Worm (Caenorhabditis elegans) whole organism, L4 larva: ENCODE measurements around the gene twk-49.

Source experiments
- T26A8.4 ChIP-seq: fragments of 200-800 bp; sonication (Bioruptor generic); IDR thresholded peaks from 2 replicates; pipeline ENCODE4 v1.3.6; 2022; ENCODE audit warnings: missing genetic modification characterization, missing compliant biosample characterization
- Y105C5A.15 ChIP-seq: fragments of 200-800 bp; sonication (Bioruptor generic); IDR thresholded peaks from 2 replicates; pipeline ENCODE4 v1.3.6; 2022; ENCODE audit warnings: missing genetic modification characterization, missing compliant biosample characterization
- Y75B8A.6 ChIP-seq: fragments of 200-800 bp; sonication (Bioruptor generic); IDR thresholded peaks from 2 replicates; pipeline ENCODE4 v1.3.6; 2022; ENCODE audit warnings: missing genetic modification reagents, missing genetic modification characterization, missing compliant biosample characterization
- aha-1 ChIP-seq: fragments of 150-350 bp; peaks from one replicate; lab custom pipeline; 2014; ENCODE audit warnings: missing biosample characterization, missing genetic modification characterization
- aly-2 ChIP-seq: sonication (generic microtip); optimal IDR thresholded peaks from 2 replicates; lab custom pipeline; 2018; ENCODE audit warnings: missing biosample characterization, missing genetic modification characterization
- ceh-20 ChIP-seq: fragments of 200-800 bp; sonication (Bioruptor generic); IDR thresholded peaks from 2 replicates; pipeline ENCODE4 v1.3.6; 2022; ENCODE audit warnings: missing genetic modification reagents, missing genetic modification characterization, missing compliant biosample characterization
- daf-16 ChIP-seq, 3 experiments: sonication (generic microtip); optimal IDR thresholded peaks; 2 replicates each; lab custom pipeline; 2016 to 2017; ENCODE audit warnings: missing genetic modification characterization in 3 of 3, missing genetic modification reagents in 3 of 3, mild to moderate bottlenecking in 2 of 3, missing compliant biosample characterization in 2 of 3, missing biosample characterization in 1 of 3, moderate library complexity in 1 of 3
- dmd-6 ChIP-seq: fragments of 200-800 bp; sonication (Bioruptor generic); IDR thresholded peaks from 2 replicates; pipeline ENCODE4 v1.3.6; 2022; ENCODE audit warnings: missing genetic modification reagents, missing genetic modification characterization, missing compliant biosample characterization
- dmd-9 ChIP-seq: fragments of 200-800 bp; sonication (Bioruptor generic); IDR thresholded peaks from 2 replicates; pipeline ENCODE4 v1.3.6; 2022; ENCODE audit warnings: missing genetic modification reagents, missing genetic modification characterization, missing compliant biosample characterization
- dve-1 ChIP-seq: sonication (generic microtip); optimal IDR thresholded peaks from 2 replicates; lab custom pipeline; 2017; ENCODE audit warnings: antibody characterized with exemption, mild to moderate bottlenecking, missing genetic modification characterization, missing compliant biosample characterization; ENCODE audit not compliant: insufficient read depth
- hlh-11 ChIP-seq: fragments of 200-800 bp; sonication (Bioruptor generic); optimal IDR thresholded peaks from 2 replicates; lab custom pipeline; 2018; ENCODE audit warnings: mild to moderate bottlenecking, missing genetic modification characterization, missing compliant biosample characterization
- hlh-30 ChIP-seq: sonication (generic microtip); optimal IDR thresholded peaks from 2 replicates; lab custom pipeline; 2017; ENCODE audit warnings: antibody characterized with exemption, mild to moderate bottlenecking, missing genetic modification characterization, missing compliant biosample characterization; ENCODE audit not compliant: insufficient read depth
- lin-13 ChIP-seq: fragments of 150-350 bp; optimal IDR thresholded peaks from 2 replicates; lab custom pipeline; 2014; ENCODE audit warnings: missing biosample characterization, missing genetic modification reagents, missing genetic modification characterization
- lin-39 ChIP-seq: fragments of 150-350 bp; optimal IDR thresholded peaks from 2 replicates; lab custom pipeline; 2014; ENCODE audit warnings: missing biosample characterization, missing genetic modification reagents, missing genetic modification characterization
- lir-3 ChIP-seq: sonication (generic microtip); optimal IDR thresholded peaks from 2 replicates; lab custom pipeline; 2016; ENCODE audit warnings: mild to moderate bottlenecking, missing genetic modification characterization, missing compliant biosample characterization
- mdl-1 ChIP-seq, 2 experiments: fragments of 150-350 bp in 1 of 2; sonication (generic microtip) in 1 of 2; optimal IDR thresholded peaks; 2 replicates each; lab custom pipeline; 2014 to 2017; ENCODE audit warnings: missing biosample characterization in 2 of 2, missing genetic modification characterization in 2 of 2
- mxl-2 ChIP-seq: fragments of 200-800 bp; sonication (Bioruptor generic); conservative IDR thresholded peaks from 2 replicates; pipeline ENCODE4 v1.3.6; 2022; ENCODE audit warnings: missing genetic modification reagents, missing genetic modification characterization, missing compliant biosample characterization
- mxl-3 ChIP-seq: fragments of 200-800 bp; sonication (Bioruptor generic); optimal IDR thresholded peaks from 2 replicates; lab custom pipeline; 2018; ENCODE audit warnings: mild to moderate bottlenecking, missing genetic modification characterization, missing compliant biosample characterization
- nhr-10 ChIP-seq: fragments of 150-350 bp; optimal IDR thresholded peaks from 2 replicates; lab custom pipeline; 2014; ENCODE audit warnings: missing biosample characterization, missing genetic modification characterization
- nhr-111 ChIP-seq: fragments of 200-800 bp; sonication (Bioruptor generic); optimal IDR thresholded peaks from 2 replicates; lab custom pipeline; 2018; ENCODE audit warnings: mild to moderate bottlenecking, missing genetic modification characterization, missing compliant biosample characterization
- nhr-28 ChIP-seq: fragments of 150-350 bp; optimal IDR thresholded peaks from 2 replicates; lab custom pipeline; 2014; ENCODE audit warnings: missing biosample characterization, missing genetic modification characterization
- pha-4 ChIP-seq, 2 experiments: fragments of 150-350 bp in 1 of 2; fragments of 200-800 bp in 1 of 2; sonication (Bioruptor generic) in 1 of 2; IDR thresholded peaks in 1 of 2; optimal IDR thresholded peaks in 1 of 2; 2 replicates each; pipeline versions ENCODE4 v1.3.6 to Lab custom; 2014 to 2022; ENCODE audit warnings: missing genetic modification characterization in 2 of 2, missing genetic modification reagents in 2 of 2, missing biosample characterization in 1 of 2, missing compliant biosample characterization in 1 of 2
- sdz-12 ChIP-seq: fragments of 200-800 bp; sonication (Bioruptor generic); optimal IDR thresholded peaks from 2 replicates; lab custom pipeline; 2018; ENCODE audit warnings: mild to moderate bottlenecking, missing genetic modification characterization, missing compliant biosample characterization
- skn-1 ChIP-seq: fragments of 150-350 bp; optimal IDR thresholded peaks from 2 replicates; lab custom pipeline; 2014; ENCODE audit warnings: missing biosample characterization, missing genetic modification characterization
- spr-1 ChIP-seq: sonication (generic microtip); optimal IDR thresholded peaks from 2 replicates; lab custom pipeline; 2016; ENCODE audit warnings: mild to moderate bottlenecking, missing genetic modification characterization, missing compliant biosample characterization
- tag-97 ChIP-seq: fragments of 200-800 bp; sonication (Bioruptor generic); IDR thresholded peaks from 2 replicates; pipeline ENCODE4 v1.3.6; 2022; ENCODE audit warnings: missing genetic modification characterization, missing compliant biosample characterization
- tra-1 ChIP-seq: fragments of 200-800 bp; sonication (Bioruptor generic); IDR thresholded peaks from 2 replicates; pipeline ENCODE4 v1.3.6; 2022; ENCODE audit warnings: missing genetic modification reagents, missing genetic modification characterization, missing compliant biosample characterization
- unc-62 ChIP-seq, 3 experiments: fragments of 150-350 bp in 1 of 3; sonication (generic microtip); optimal IDR thresholded peaks in 2 of 3; peaks in 1 of 3; 1 replicate in 1 of 3; 2 replicates in 2 of 3; lab custom pipeline; 2014 to 2017; ENCODE audit warnings: missing biosample characterization in 3 of 3, missing genetic modification characterization in 3 of 3, missing genetic modification reagents in 3 of 3, missing genotype in 1 of 3
- zag-1 ChIP-seq: fragments of 150-350 bp; optimal IDR thresholded peaks from 2 replicates; lab custom pipeline; 2014; ENCODE audit warnings: missing biosample characterization, missing genetic modification characterization
- zfp-3 ChIP-seq: fragments of 200-800 bp; sonication (Bioruptor generic); conservative IDR thresholded peaks from 2 replicates; pipeline ENCODE4 v1.3.6; 2022; ENCODE audit warnings: missing genetic modification reagents, missing genetic modification characterization, missing compliant biosample characterization

The twk-49 gene

ce11 chrII:6526136-6526684 is 27.2 kb upstream of the twk-49 start (continued):
- no peak for TF ChIP-seq nhr-10 (tag; lab: Kevin White, UChicago)
- TF ChIP-seq skn-1 = no peak
- peak; percentile 7 for TF ChIP-seq dve-1 (tag; lab: Kevin White, UChicago)
- TF ChIP-seq zfp-3 (GFP tag; lab: Robert Waterston, UW) = no peak; the same call in 1 of the 2 replicates
- no peak for TF ChIP-seq aly-2

- TF ChIP-seq lin-13 (GFP tag; lab: Kevin White, UChicago) = no peak
- no peak for TF ChIP-seq dmd-9
- peak; percentile 67 for TF ChIP-seq hlh-11 (tag; lab: Kevin White, UChicago)
- TF ChIP-seq daf-16 (GFP tag; optimal IDR thresholded peaks at IDR 0.05; lab: Kevin White, UChicago) = no peak
- peak; percentile 72 for TF ChIP-seq daf-16 (tag; optimal IDR thresholded peaks at IDR 0.05; lab: Kevin White, UChicago)
- peak; percentile 21 for TF ChIP-seq dve-1 (tag; lab: Kevin White, UChicago)
- no peak for TF ChIP-seq tag-97
- 0 out of 2 replicates have a peak, but pooled peaks have one; percentile 32 for TF ChIP-seq dmd-6 (GFP tag; lab: Robert Waterston, UW)
Measured at ce11 chrII:6524501-6524977, 25.6 kb upstream of the twk-49 start, which contains the start of gene C56E6.2. Gene C56E6.2, plus strand, starts transcription at chrII:6524927.

DNA sequence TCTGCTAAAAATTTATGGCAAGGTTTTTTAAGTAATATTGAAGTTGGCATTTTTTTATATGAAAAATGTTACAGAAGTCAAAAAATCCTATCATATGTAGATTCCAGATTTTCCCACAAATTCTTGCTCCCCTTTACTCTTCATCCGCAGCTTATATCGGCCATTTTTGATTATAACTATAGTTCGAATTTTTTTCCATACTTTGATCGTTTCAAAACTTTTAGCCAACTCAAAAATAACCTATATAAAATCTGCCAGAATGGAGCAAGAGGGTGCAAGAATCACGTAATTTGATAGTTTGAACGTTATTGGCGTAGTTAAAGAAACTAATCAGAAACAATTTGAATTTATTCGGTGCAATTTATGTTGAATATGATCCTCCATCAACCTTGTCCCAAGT is 25.0 kb upstream of the twk-49 start:
- TF ChIP-seq aha-1 (tag; lab: Kevin White, UChicago) = peak; percentile 91
- TF ChIP-seq tra-1 (GFP tag; lab: Robert Waterston, UW) = no peak
- TF ChIP-seq lin-39 (tag; lab: Kevin White, UChicago) = no peak
- TF ChIP-seq spr-1 = no peak
- no peak for TF ChIP-seq mxl-2 (GFP tag; lab: Robert Waterston, UW)
- TF ChIP-seq nhr-111 (GFP tag; lab: Kevin White, UChicago) = no peak
- TF ChIP-seq T26A8.4 (GFP tag; lab: Robert Waterston, UW) = no peak
- TF ChIP-seq pha-4 (GFP tag; IDR thresholded peaks at IDR 0.05; lab: Robert Waterston, UW) = no peak
- no peak for TF ChIP-seq pha-4 (tag; optimal IDR thresholded peaks at IDR 0.05; lab: Kevin White, UChicago)
- TF ChIP-seq dmd-6 (GFP tag; lab: Robert Waterston, UW) = no peak
- TF ChIP-seq hlh-30 (tag; lab: Kevin White, UChicago) = no peak
- TF ChIP-seq sdz-12 (GFP tag; lab: Kevin White, UChicago) = no peak
- TF ChIP-seq Y105C5A.15 (GFP tag; lab: Robert Waterston, UW) = no peak
- no peak for TF ChIP-seq skn-1
- 0 out of 2 replicates have a peak, but pooled peaks have one; percentile 7 for TF ChIP-seq zfp-3 (GFP tag; lab: Robert Waterston, UW)
- no peak for TF ChIP-seq ceh-20 (GFP tag; lab: Robert Waterston, UW)
- TF ChIP-seq Y75B8A.6 = no peak

- TF ChIP-seq dve-1 (tag; lab: Kevin White, UChicago) (peak; percentile 21), zag-1 (no peak), mdl-1 (tag; optimal IDR thresholded peaks at IDR 0.05; lab: Kevin White, UChicago) (peak in 1 of 2 experiments; percentile 11), nhr-28 (peak; percentile 29), zfp-3 (GFP tag; lab: Robert Waterston, UW) (no peak), lir-3 (no peak), dmd-6 (GFP tag; lab: Robert Waterston, UW) (0 out of 2 replicates have a peak, but pooled peaks have one; percentile 5), mxl-3 (GFP tag; lab: Kevin White, UChicago) (peak; percentile 3), daf-16 (GFP tag; optimal IDR thresholded peaks at IDR 0.05; lab: Kevin White, UChicago) (no peak), daf-16 (tag; optimal IDR thresholded peaks at IDR 0.05; lab: Kevin White, UChicago) (peak; percentile 32), hlh-11 (tag; lab: Kevin White, UChicago) (peak; percentile 28), unc-62 (GFP tag; optimal IDR thresholded peaks at IDR 0.05 in 1 of 2; lab: Kevin White, UChicago) (peak in 1 of 2 experiments; percentile 88), unc-62 (tag; optimal IDR thresholded peaks at IDR 0.05; lab: Kevin White, UChicago) (no peak), aha-1 (tag; lab: Kevin White, UChicago) (peak; percentile 97)
Measured at ce11 chrII:6522622-6523254, 23.8 kb upstream of the twk-49 start.
